Worm (Caenorhabditis elegans) whole organism, L3 larva: Measurements from ENCODE around the gene F26A1.8.

Experiments used
- ama-1 ChIP-seq: fragments of 150-350 bp; optimal IDR thresholded peaks from 2 replicates; lab custom pipeline; 2018
- ceh-82 ChIP-seq: fragments of 150-350 bp; optimal IDR thresholded peaks from 2 replicates; lab custom pipeline; 2014; ENCODE audit warnings: missing biosample characterization, missing genetic modification characterization
- jun-1 ChIP-seq: fragments of 150-350 bp; optimal IDR thresholded peaks from 2 replicates; lab custom pipeline; 2014; ENCODE audit warnings: missing biosample characterization, missing genetic modification reagents, missing genetic modification characterization
- nhr-237 ChIP-seq: fragments of 150-350 bp; optimal IDR thresholded peaks from 2 replicates; lab custom pipeline; 2014; ENCODE audit warnings: missing biosample characterization, missing genetic modification characterization
- nhr-76 ChIP-seq: fragments of 150-350 bp; sonication (generic microtip); optimal IDR thresholded peaks from 5 replicates; lab custom pipeline; 2014; ENCODE audit warnings: missing biosample characterization, missing genetic modification characterization
- snpc-4 ChIP-seq: fragments of 150-350 bp; optimal IDR thresholded peaks from 2 replicates; lab custom pipeline; 2014; ENCODE audit warnings: missing biosample characterization, missing genetic modification characterization
- tbx-2 ChIP-seq: sonication (generic microtip); optimal IDR thresholded peaks from 2 replicates; lab custom pipeline; 2016; ENCODE audit warnings: mild to moderate bottlenecking, missing genetic modification characterization, missing compliant biosample characterization
- ztf-4 ChIP-seq: fragments of 150-350 bp; optimal IDR thresholded peaks from 2 replicates; lab custom pipeline; 2014; ENCODE audit warnings: missing biosample characterization, missing genetic modification characterization

- TF ChIP-seq ama-1 (no peak), tbx-2 (no peak), nhr-76 (tag; lab: Kevin White, UChicago) (no peak), snpc-4 (no peak), nhr-237 (tag; lab: Kevin White, UChicago) (no peak), ztf-4 (tag; lab: Kevin White, UChicago) (no peak), jun-1 (no peak), ceh-82 (tag; lab: Kevin White, UChicago) (no peak)
Measured at ce11 chrIII:4854918-4855317, 32.9 kb upstream of the F26A1.8 start, which contains the start of gene C35D10.8.
